Fruit fly (Drosophila melanogaster): ENCODE data around the gene CG14332.

The CG14332 gene

DNA sequence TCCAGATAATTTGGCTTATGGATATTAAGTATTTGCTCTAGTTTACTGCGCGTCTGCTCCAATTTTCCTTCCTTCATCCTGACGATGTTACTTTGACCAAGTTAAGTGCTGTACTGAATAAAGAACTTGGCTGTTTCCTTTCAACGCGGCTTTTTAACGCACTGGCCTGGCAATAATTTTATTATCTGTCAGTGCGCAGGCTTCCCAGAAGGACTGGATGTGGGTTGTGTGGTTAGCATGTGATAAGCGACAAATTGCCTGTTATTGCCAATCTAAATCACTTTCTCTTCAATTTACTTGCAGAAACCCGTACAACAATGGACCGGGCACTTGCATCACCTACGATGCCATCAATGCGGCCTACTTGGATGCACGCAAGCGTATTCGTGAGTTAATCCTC is 18.6 kb upstream of the CG14332 start, which contains the start of gene CG14331:
TSS of gene CG14331 (minus strand) at position 101 of the 400 bp plus-strand sequence.
- TF ChIP-seq dsf (GFP tag; optimal IDR thresholded peaks at IDR 0.05; ENCODE audit: borderline replicate concordance) (no peak), Hr78 (GFP tag; optimal IDR thresholded peaks at IDR 0.05) (no peak), sv (GFP tag; optimal IDR thresholded peaks at IDR 0.05) (no peak), Mio (GFP tag; optimal IDR thresholded peaks at IDR 0.05) (no peak), CG9705 (GFP tag; optimal IDR thresholded peaks at IDR 0.05) (no peak), Vsx2 (GFP tag; optimal IDR thresholded peaks at IDR 0.05; ENCODE audit: partially characterized antibody) (no peak), HLH106 (tag; optimal IDR thresholded peaks at IDR 0.05) (no peak), jim (GFP tag; optimal IDR thresholded peaks at IDR 0.05) (no peak), h (GFP tag; optimal IDR thresholded peaks at IDR 0.05) (no peak), dmrt93B (GFP tag; optimal IDR thresholded peaks at IDR 0.05) (no peak), CrebA (GFP tag; optimal IDR thresholded peaks at IDR 0.05; ENCODE audit: borderline replicate concordance) (no peak), lola (GFP tag; optimal IDR thresholded peaks at IDR 0.05) (no peak), psq (GFP tag; optimal IDR thresholded peaks at IDR 0.05) (no peak), usp (GFP tag; optimal IDR thresholded peaks at IDR 0.05) (no peak)

DNA sequence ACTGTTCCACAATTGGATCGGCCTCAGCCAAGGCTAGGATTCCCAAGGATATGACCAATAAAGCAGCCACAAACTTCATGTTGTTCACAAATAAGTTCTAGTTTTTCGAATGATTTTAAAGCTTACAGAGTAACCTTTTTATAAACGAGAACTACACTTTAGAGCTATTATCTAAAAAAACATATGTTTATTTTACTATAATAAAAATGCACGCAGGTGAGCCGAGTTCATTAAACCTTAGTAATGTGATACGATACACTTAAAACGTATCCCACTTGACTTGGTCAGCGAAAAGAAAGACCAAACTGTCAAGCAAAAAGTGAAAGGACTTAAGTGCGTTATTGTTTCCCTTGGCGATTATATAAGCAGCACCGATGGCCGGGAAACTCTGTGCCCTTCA is 12.3 kb upstream of the CG14332 start, which contains the start of gene CG44090:
TSS of gene CG44090 (minus strand) at position 101 of the 400 bp plus-strand sequence.
- no peak for TF ChIP-seq HLH106 (tag; optimal IDR thresholded peaks at IDR 0.05)
- no peak for TF ChIP-seq Rel (GFP tag; optimal IDR thresholded peaks at IDR 0.05)
- TF ChIP-seq Rel (tag; optimal IDR thresholded peaks at IDR 0.05), result no peak
- no peak for TF ChIP-seq Hnf4 (GFP tag; optimal IDR thresholded peaks at IDR 0.05)
- no peak for TF ChIP-seq pan (optimal IDR thresholded peaks at IDR 0.05)
- TF ChIP-seq woc (GFP tag; optimal IDR thresholded peaks at IDR 0.05), result no peak
- TF ChIP-seq usp (GFP tag; optimal IDR thresholded peaks at IDR 0.05), result no peak
- TF ChIP-seq ey (GFP tag; optimal IDR thresholded peaks at IDR 0.05), result no peak
- no peak for TF ChIP-seq Vsx2 (GFP tag; optimal IDR thresholded peaks at IDR 0.05; ENCODE audit: partially characterized antibody)
- no peak for TF ChIP-seq psq (GFP tag; optimal IDR thresholded peaks at IDR 0.05)
- no peak for TF ChIP-seq lola (GFP tag; optimal IDR thresholded peaks at IDR 0.05)
- no peak for TF ChIP-seq rgr (GFP tag; optimal IDR thresholded peaks at IDR 0.05)

DNA sequence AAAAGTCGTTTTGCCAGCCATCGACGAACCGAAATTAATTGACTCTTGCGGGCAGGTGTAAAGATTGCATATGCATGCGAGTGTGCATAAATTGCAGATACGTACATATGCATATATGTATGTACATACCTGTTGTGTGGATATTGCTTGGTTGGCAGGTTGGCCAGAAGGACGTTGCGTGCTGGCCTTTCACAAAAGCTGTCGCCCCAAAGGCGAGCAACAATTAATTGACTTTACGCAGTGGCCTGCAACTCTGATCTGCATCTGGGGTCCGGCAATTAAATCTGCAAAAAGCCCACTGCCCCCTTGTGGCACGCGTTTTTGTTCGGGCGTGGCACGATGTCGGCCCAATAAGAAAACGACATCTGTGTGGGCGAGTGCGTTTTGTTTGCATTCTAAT is 11.1 kb upstream of the CG14332 start:
- TF ChIP-seq pan (optimal IDR thresholded peaks at IDR 0.05), result no peak
- no peak for TF ChIP-seq Myc (optimal IDR thresholded peaks at IDR 0.05)
- no peak for TF ChIP-seq N (GFP tag; optimal IDR thresholded peaks at IDR 0.05)
- TF ChIP-seq Hr83 (GFP tag; optimal IDR thresholded peaks at IDR 0.05; ENCODE audit: poor library complexity, severe bottlenecking), result no peak
- TF ChIP-seq GATAd (GFP tag; optimal IDR thresholded peaks at IDR 0.05), result no peak
- TF ChIP-seq dl (GFP tag; optimal IDR thresholded peaks at IDR 0.05; ENCODE audit: insufficient read depth in 1 of 2, partially characterized antibody in 2 of 2), result no peak
- TF ChIP-seq Vsx2 (GFP tag; optimal IDR thresholded peaks at IDR 0.05; ENCODE audit: partially characterized antibody), result no peak
- no peak for TF ChIP-seq usp (GFP tag; optimal IDR thresholded peaks at IDR 0.05)
- TF ChIP-seq Sp1 (GFP tag; optimal IDR thresholded peaks at IDR 0.05), result no peak
- no peak for TF ChIP-seq Abd-B (GFP tag; optimal IDR thresholded peaks at IDR 0.05)
- no peak for TF ChIP-seq woc (GFP tag; optimal IDR thresholded peaks at IDR 0.05)
- TF ChIP-seq psq (GFP tag; optimal IDR thresholded peaks at IDR 0.05), result no peak
- no peak for TF ChIP-seq dsf (GFP tag; optimal IDR thresholded peaks at IDR 0.05; ENCODE audit: borderline replicate concordance)
- no peak for TF ChIP-seq Hnf4 (GFP tag; optimal IDR thresholded peaks at IDR 0.05)
- TF ChIP-seq ey (GFP tag; optimal IDR thresholded peaks at IDR 0.05), result no peak
- no peak for TF ChIP-seq lola (GFP tag; optimal IDR thresholded peaks at IDR 0.05)
- TF ChIP-seq OdsH (GFP tag; optimal IDR thresholded peaks at IDR 0.05), result no peak
- TF ChIP-seq foxo (GFP tag; optimal IDR thresholded peaks at IDR 0.05), result no peak

DNA sequence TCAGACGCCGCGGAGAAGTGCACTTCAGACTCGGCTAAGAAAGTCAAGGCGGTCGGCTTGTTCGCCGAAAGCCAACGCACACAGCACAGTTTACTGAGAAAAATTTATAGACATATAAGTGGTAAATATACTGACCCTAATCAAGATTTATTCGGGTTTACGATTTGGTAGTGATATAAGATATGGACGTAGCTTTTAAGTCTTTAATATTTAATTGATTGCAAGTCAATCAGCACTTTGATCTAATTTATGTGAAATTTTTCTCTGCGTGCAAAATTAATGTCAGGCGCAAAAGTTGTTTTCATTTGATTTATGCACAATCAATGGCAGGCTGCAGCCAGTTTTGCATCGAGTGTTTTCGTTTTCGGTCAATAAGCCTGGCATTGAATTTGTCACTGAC is 8.5 kb upstream of the CG14332 start:
- TF ChIP-seq Vsx2 (GFP tag; optimal IDR thresholded peaks at IDR 0.05; ENCODE audit: partially characterized antibody) (no peak), HLH106 (tag; optimal IDR thresholded peaks at IDR 0.05) (no peak), Jra (GFP tag; optimal IDR thresholded peaks at IDR 0.05) (no peak), Rel (GFP tag; optimal IDR thresholded peaks at IDR 0.05) (no peak), Rel (tag; optimal IDR thresholded peaks at IDR 0.05) (no peak), jim (GFP tag; optimal IDR thresholded peaks at IDR 0.05) (no peak), dmrt93B (GFP tag; optimal IDR thresholded peaks at IDR 0.05) (no peak), Hr83 (GFP tag; optimal IDR thresholded peaks at IDR 0.05; ENCODE audit: poor library complexity, severe bottlenecking) (no peak), N (GFP tag; optimal IDR thresholded peaks at IDR 0.05) (no peak), Hnf4 (GFP tag; optimal IDR thresholded peaks at IDR 0.05) (no peak), Dfd (GFP tag; optimal IDR thresholded peaks at IDR 0.05) (no peak), woc (GFP tag; optimal IDR thresholded peaks at IDR 0.05) (no peak), fru (GFP tag; optimal IDR thresholded peaks at IDR 0.05) (no peak)

Measured in whole organism, wandering third instar larva.